Fruit fly (Drosophila melanogaster) whole organism, embryonic: Measurements from ENCODE around the gene CG10337.

Experiments used
- ATbp ChIP-seq: fragments of 200-800 bp; sonication (Bioruptor generic); optimal IDR thresholded peaks from 2 replicates; lab custom pipeline; 2017; ENCODE audit warnings: missing biosample characterization, mild to moderate bottlenecking, missing genetic modification characterization, missing genetic modification reagents
- Ada2b ChIP-seq: fragments of 200-800 bp; sonication (Bioruptor generic); IDR thresholded peaks from 2 replicates; pipeline ENCODE4 v1.3.6; 2022; ENCODE audit warnings: missing biosample characterization, missing genetic modification characterization
- Aef1 ChIP-seq: fragments of 200-800 bp; sonication (Bioruptor generic); IDR thresholded peaks from 3 replicates; pipeline ENCODE4 v1.3.6; 2022; ENCODE audit warnings: missing biosample characterization, missing genetic modification characterization
- Antp ChIP-seq: fragments of 200-800 bp; sonication (Bioruptor generic); optimal IDR thresholded peaks from 3 replicates; lab custom pipeline; 2016; ENCODE audit warnings: missing biosample characterization, missing genetic modification characterization
- Asciz ChIP-seq: fragments of 200-800 bp; sonication (Bioruptor generic); optimal IDR thresholded peaks from 2 replicates; lab custom pipeline; 2017; ENCODE audit warnings: missing biosample characterization, mild to moderate bottlenecking, missing genetic modification characterization, missing genetic modification reagents
- Atf3 ChIP-seq: fragments of 200-800 bp; sonication (Bioruptor generic); optimal IDR thresholded peaks from 3 replicates; lab custom pipeline; 2016; ENCODE audit warnings: missing biosample characterization, missing genetic modification characterization
- Bgb ChIP-seq: fragments of 200-800 bp; sonication (Bioruptor generic); IDR thresholded peaks from 2 replicates; pipeline ENCODE4 v1.3.6; 2022; ENCODE audit warnings: missing biosample characterization, missing genetic modification characterization; ENCODE audit not compliant: partially characterized antibody
- CG10267 ChIP-seq: fragments of 200-800 bp; sonication (Bioruptor generic); optimal IDR thresholded peaks from 2 replicates; lab custom pipeline; 2018; ENCODE audit warnings: missing biosample characterization, mild to moderate bottlenecking, missing genetic modification characterization, moderate library complexity
- CG10274 ChIP-seq: fragments of 200-800 bp; sonication (Bioruptor generic); optimal IDR thresholded peaks from 3 replicates; lab custom pipeline; 2017; ENCODE audit warnings: missing biosample characterization, mild to moderate bottlenecking, missing genetic modification characterization
- CG10654 ChIP-seq: fragments of 200-800 bp; sonication (Bioruptor generic); optimal IDR thresholded peaks from 2 replicates; lab custom pipeline; 2016; ENCODE audit warnings: missing biosample characterization, missing genetic modification characterization
- CG12659 ChIP-seq: fragments of 200-800 bp; sonication (Bioruptor generic); optimal IDR thresholded peaks from 3 replicates; lab custom pipeline; 2017; ENCODE audit warnings: mild to moderate bottlenecking, missing biosample characterization, missing genetic modification reagents, missing genetic modification characterization
- CG1792 ChIP-seq: fragments of 200-800 bp; sonication (Bioruptor generic); optimal IDR thresholded peaks from 2 replicates; lab custom pipeline; 2016; ENCODE audit warnings: missing biosample characterization, missing genetic modification characterization
- CG34376 ChIP-seq: fragments of 200-800 bp; sonication (Bioruptor generic); optimal IDR thresholded peaks from 2 replicates; lab custom pipeline; 2018; ENCODE audit warnings: missing biosample characterization, mild to moderate bottlenecking, missing genetic modification characterization
- CG3838 ChIP-seq: fragments of 200-800 bp; sonication (Bioruptor generic); optimal IDR thresholded peaks from 3 replicates; lab custom pipeline; 2016; ENCODE audit warnings: missing biosample characterization, missing genetic modification characterization
- CG7357 ChIP-seq: fragments of 200-800 bp; sonication (Bioruptor generic); IDR thresholded peaks from 3 replicates; pipeline ENCODE4 v1.3.6; 2022; ENCODE audit warnings: missing biosample characterization, missing genetic modification characterization
- CG7556 ChIP-seq: fragments of 200-800 bp; sonication (Bioruptor generic); optimal IDR thresholded peaks from 2 replicates; lab custom pipeline; 2017; ENCODE audit warnings: missing biosample characterization, mild to moderate bottlenecking, missing genetic modification characterization
- CG8388 ChIP-seq: fragments of 200-800 bp; sonication (Bioruptor generic); optimal IDR thresholded peaks from 2 replicates; lab custom pipeline; 2019; ENCODE audit warnings: missing biosample characterization, mild to moderate bottlenecking, missing genetic modification characterization, moderate library complexity
- CG8765 ChIP-seq: fragments of 200-800 bp; sonication (Bioruptor generic); IDR thresholded peaks from 2 replicates; pipeline ENCODE4 v1.3.6; 2022; ENCODE audit warnings: missing biosample characterization, missing genetic modification characterization
- D ChIP-seq, 2 experiments: fragments of 200-800 bp in 1 of 2; fragments of >200 bp in 1 of 2; sonication (Bioruptor generic) in 1 of 2; optimal IDR thresholded peaks; 2 replicates in 1 of 2; 3 replicates in 1 of 2; lab custom pipeline; 2017; ENCODE audit warnings: mild to moderate bottlenecking in 1 of 2, missing biosample characterization in 1 of 2, missing genetic modification characterization in 1 of 2, missing genetic modification reagents in 1 of 2
- E2f1 ChIP-seq: fragments of 200-800 bp; sonication (Bioruptor generic); IDR thresholded peaks from 2 replicates; pipeline ENCODE4 v1.3.6; 2022; ENCODE audit warnings: missing biosample characterization, missing genetic modification characterization
- Gsc ChIP-seq: fragments of 200-800 bp; sonication (Bioruptor generic); IDR thresholded peaks from 2 replicates; pipeline ENCODE4 v1.3.6; 2022; ENCODE audit warnings: missing biosample characterization, missing genetic modification characterization
- H2.0 ChIP-seq: fragments of 200-800 bp; sonication (Bioruptor generic); IDR thresholded peaks from 2 replicates; pipeline ENCODE4 v1.3.6; 2022; ENCODE audit warnings: missing biosample characterization, missing genetic modification characterization
- HLH54F ChIP-seq: fragments of 200-800 bp; sonication (Bioruptor generic); optimal IDR thresholded peaks from 3 replicates; lab custom pipeline; 2016; ENCODE audit warnings: missing biosample characterization, missing genetic modification characterization
- Hmr ChIP-seq: fragments of 200-800 bp; sonication (Bioruptor generic); optimal IDR thresholded peaks from 3 replicates; lab custom pipeline; 2017; ENCODE audit warnings: mild to moderate bottlenecking, missing biosample characterization, missing genetic modification reagents, missing genetic modification characterization
- NK7.1 ChIP-seq: fragments of 200-800 bp; sonication (Bioruptor generic); optimal IDR thresholded peaks from 3 replicates; lab custom pipeline; 2016; ENCODE audit warnings: missing biosample characterization, missing genetic modification characterization
- Spps ChIP-seq: fragments of 200-800 bp; sonication (Bioruptor generic); optimal IDR thresholded peaks from 2 replicates; lab custom pipeline; 2018; ENCODE audit warnings: missing biosample characterization, mild to moderate bottlenecking, missing genetic modification characterization
- ase ChIP-seq: fragments of 200-800 bp; sonication (Bioruptor generic); IDR thresholded peaks from 3 replicates; pipeline ENCODE4 v1.3.6; 2022; ENCODE audit warnings: missing biosample characterization, missing genetic modification characterization
- bowl ChIP-seq: fragments of 200-800 bp; sonication (Bioruptor generic); IDR thresholded peaks from 2 replicates; pipeline ENCODE4 v1.3.6; 2022; ENCODE audit warnings: missing biosample characterization, missing genetic modification characterization
- br ChIP-seq: fragments of >200 bp; optimal IDR thresholded peaks from 2 replicates; lab custom pipeline; 2017
- dan ChIP-seq: fragments of 200-800 bp; sonication (Bioruptor generic); IDR thresholded peaks from 2 replicates; pipeline ENCODE4 v1.3.6; 2022; ENCODE audit warnings: missing biosample characterization, missing genetic modification characterization
- dm ChIP-seq: fragments of 200-800 bp; sonication (Bioruptor generic); optimal IDR thresholded peaks from 3 replicates; lab custom pipeline; 2016; ENCODE audit warnings: missing biosample characterization, missing genetic modification characterization
- fd3F ChIP-seq: fragments of 200-800 bp; sonication (Bioruptor generic); optimal IDR thresholded peaks from 2 replicates; lab custom pipeline; 2018; ENCODE audit warnings: missing biosample characterization, mild to moderate bottlenecking, missing genetic modification characterization, moderate library complexity
- fd64A ChIP-seq: fragments of 200-800 bp; sonication (Bioruptor generic); optimal IDR thresholded peaks from 3 replicates; lab custom pipeline; 2018; ENCODE audit warnings: missing biosample characterization, mild to moderate bottlenecking, missing genetic modification characterization
- fu2 ChIP-seq: fragments of 200-800 bp; sonication (Bioruptor generic); optimal IDR thresholded peaks from 2 replicates; lab custom pipeline; 2016; ENCODE audit warnings: missing biosample characterization, missing genetic modification characterization
- gfzf ChIP-seq: fragments of 200-800 bp; sonication (Bioruptor generic); optimal IDR thresholded peaks from 2 replicates; lab custom pipeline; 2016; ENCODE audit warnings: missing biosample characterization, mild to moderate bottlenecking, missing genetic modification characterization, moderate library complexity
- kay ChIP-seq: fragments of 200-800 bp; sonication (Bioruptor generic); optimal IDR thresholded peaks from 2 replicates; lab custom pipeline; 2016; ENCODE audit warnings: missing biosample characterization, missing genetic modification characterization
- nerfin-1 ChIP-seq: fragments of 200-800 bp; sonication (Bioruptor generic); optimal IDR thresholded peaks from 3 replicates; lab custom pipeline; 2019; ENCODE audit warnings: missing biosample characterization, mild to moderate bottlenecking, missing genetic modification characterization, moderate library complexity
- nerfin-2 ChIP-seq: fragments of 200-800 bp; sonication (Bioruptor generic); IDR thresholded peaks from 2 replicates; pipeline ENCODE4 v1.3.6; 2022; ENCODE audit warnings: missing biosample characterization, missing genetic modification characterization; ENCODE audit not compliant: partially characterized antibody
- otp ChIP-seq: fragments of 200-800 bp; sonication (Bioruptor generic); IDR thresholded peaks from 3 replicates; pipeline ENCODE4, ENCODE4 v1.3.6; 2022; ENCODE audit warnings: missing biosample characterization, missing genetic modification characterization
- p53 ChIP-seq: fragments of 200-800 bp; sonication (Bioruptor generic); optimal IDR thresholded peaks from 2 replicates; lab custom pipeline; 2016; ENCODE audit warnings: missing biosample characterization, missing genetic modification characterization
- ranshi ChIP-seq: fragments of 200-800 bp; sonication (Bioruptor generic); IDR thresholded peaks from 2 replicates; pipeline ENCODE4 v1.3.6; 2022; ENCODE audit warnings: missing biosample characterization, missing genetic modification characterization
- scrt ChIP-seq: fragments of 200-800 bp; sonication (Bioruptor generic); optimal IDR thresholded peaks from 2 replicates; lab custom pipeline; 2018; ENCODE audit warnings: missing biosample characterization, mild to moderate bottlenecking, missing genetic modification characterization, moderate library complexity
- sens ChIP-seq: fragments of 200-800 bp; sonication (Bioruptor generic); peaks from one replicate; lab custom pipeline; 2016; ENCODE audit warnings: missing biosample characterization, missing genetic modification characterization
- shn ChIP-seq: fragments of 200-800 bp; sonication (Bioruptor generic); optimal IDR thresholded peaks from 3 replicates; lab custom pipeline; 2016; ENCODE audit warnings: missing biosample characterization, missing genetic modification characterization
- so ChIP-seq: fragments of 200-800 bp; sonication (Bioruptor generic); IDR thresholded peaks from 3 replicates; pipeline ENCODE4 v1.3.6; 2022; ENCODE audit warnings: missing biosample characterization, missing genetic modification characterization
- sug ChIP-seq: fragments of 200-800 bp; optimal IDR thresholded peaks from 2 replicates; lab custom pipeline; 2019; ENCODE audit warnings: missing biosample characterization, mild to moderate bottlenecking, missing genetic modification characterization, moderate library complexity
- tgo ChIP-seq: fragments of 200-800 bp; sonication (Bioruptor generic); IDR thresholded peaks from 3 replicates; pipeline ENCODE4 v1.3.6; 2022; ENCODE audit warnings: missing biosample characterization, missing genetic modification characterization
- wek ChIP-seq: fragments of 200-800 bp; sonication (Bioruptor generic); optimal IDR thresholded peaks from 3 replicates; lab custom pipeline; 2018; ENCODE audit warnings: missing biosample characterization, mild to moderate bottlenecking, missing genetic modification characterization, moderate library complexity
- zen ChIP-seq: fragments of 200-800 bp; sonication (Bioruptor generic); optimal IDR thresholded peaks from 3 replicates; lab custom pipeline; 2018; ENCODE audit warnings: missing biosample characterization, mild to moderate bottlenecking, missing genetic modification characterization, moderate library complexity
- zfh1 ChIP-seq: fragments of 200-800 bp; sonication (Bioruptor generic); IDR thresholded peaks from 3 replicates; pipeline ENCODE4 v1.3.6; 2022; ENCODE audit warnings: missing biosample characterization, missing genetic modification characterization

Gene CG10337

dm6 chr2L:19533247-19533646 lies 13.5 kb downstream of the CG10337 start, which contains the start of gene CG33116 (continued):
- TF ChIP-seq otp (GFP tag; lab: Robert Waterston, UW) (peak; percentile 43; the same call in 2 of the 3 replicates), CG8765 (GFP tag; lab: Robert Waterston, UW) (peak; percentile 42; the same call in 1 of the 2 replicates), kay (GFP tag; lab: Kevin White, UChicago) (peak; percentile 36), CG3838 (GFP tag; lab: Kevin White, UChicago) (peak; percentile 29), br (no peak), fu2 (GFP tag; lab: Kevin White, UChicago) (peak; percentile 88), scrt (GFP tag; lab: Kevin White, UChicago) (peak; percentile 72), tgo (GFP tag; lab: Robert Waterston, UW) (peak; percentile 75), NK7.1 (peak; percentile 70), nerfin-2 (0 out of 2 replicates have a peak, but pooled peaks have one; percentile 15), CG10654 (GFP tag; lab: Kevin White, UChicago) (peak; percentile 84), dan (no peak), sug (peak; percentile 60), Hmr (peak; percentile 88), ranshi (GFP tag; lab: Robert Waterston, UW) (peak; percentile 77; the same call in 1 of the 2 replicates), Gsc (GFP tag; lab: Robert Waterston, UW) (no peak), fd3F (peak; percentile 10), E2f1 (GFP tag; lab: Robert Waterston, UW) (peak; percentile 72), CG10274 (GFP tag; lab: Kevin White, UChicago) (peak; percentile 24), CG10267 (peak; percentile 97), fd64A (GFP tag; lab: Kevin White, UChicago) (peak; percentile 34), zen (tag; lab: Kevin White, UChicago) (peak; percentile 64), p53 (GFP tag; lab: Kevin White, UChicago) (peak; percentile 61), ase (GFP tag; lab: Robert Waterston, UW) (peak; percentile 82), Bgb (GFP tag; lab: Robert Waterston, UW) (peak; percentile 27; the same call in 1 of the 2 replicates), nerfin-1 (peak; percentile 80), Asciz (peak; percentile 68), dm (GFP tag; lab: Kevin White, UChicago) (peak; percentile 75), bowl (GFP tag; lab: Robert Waterston, UW) (0 out of 2 replicates have a peak, but pooled peaks have one; percentile 52), Atf3 (GFP tag; lab: Kevin White, UChicago) (peak; percentile 70), CG1792 (GFP tag; lab: Kevin White, UChicago) (peak; percentile 63), wek (GFP tag; lab: Kevin White, UChicago) (peak; percentile 54), H2.0 (GFP tag; lab: Robert Waterston, UW) (peak; percentile 79), Aef1 (GFP tag; lab: Robert Waterston, UW) (peak; percentile 65), HLH54F (GFP tag; lab: Kevin White, UChicago) (peak; percentile 92), gfzf (GFP tag; lab: Kevin White, UChicago) (peak; percentile 17), so (GFP tag; lab: Robert Waterston, UW) (peak; percentile 71; the same call in 2 of the 3 replicates), CG7556 (GFP tag; lab: Kevin White, UChicago) (peak; percentile 79), shn (GFP tag; lab: Kevin White, UChicago) (peak; percentile 89), ATbp (peak; percentile 75), Antp (GFP tag; lab: Kevin White, UChicago) (peak; percentile 88), CG34376 (peak; percentile 61), Spps (tag; lab: Kevin White, UChicago) (peak; percentile 56), D (optimal IDR thresholded peaks at IDR 0.05; lab: Kevin White, UChicago) (no peak), D (GFP tag; optimal IDR thresholded peaks at IDR 0.05; lab: Kevin White, UChicago) (peak; percentile 63), Ada2b (GFP tag; lab: Robert Waterston, UW) (peak; percentile 59; the same call in 1 of the 2 replicates), CG7357 (GFP tag; lab: Robert Waterston, UW) (peak; percentile 51; the same call in 1 of the 3 replicates), sens (GFP tag; lab: Kevin White, UChicago) (peak; percentile 97), CG12659 (GFP tag; lab: Kevin White, UChicago) (peak; percentile 81), CG8388 (GFP tag; lab: Kevin White, UChicago) (peak; percentile 77), zfh1 (peak; percentile 85)
